Worm (Caenorhabditis elegans) whole organism, early embryonic: Measurements from ENCODE around the gene F13B12.3.

Experiments used
- B0310.2 ChIP-seq: sonication (generic microtip); optimal IDR thresholded peaks from 2 replicates; lab custom pipeline; 2016; ENCODE audit warnings: mild to moderate bottlenecking, missing genetic modification characterization, missing compliant biosample characterization
- F13C5.2 ChIP-seq: sonication (generic microtip); optimal IDR thresholded peaks from 2 replicates; lab custom pipeline; 2017; ENCODE audit warnings: mild to moderate bottlenecking, missing genetic modification characterization, inconsistent platforms, missing compliant biosample characterization
- aly-1 ChIP-seq: sonication (generic microtip); optimal IDR thresholded peaks from 2 replicates; lab custom pipeline; 2016; ENCODE audit warnings: missing genetic modification characterization, missing compliant biosample characterization
- ama-1 ChIP-seq: fragments of 150-350 bp; optimal IDR thresholded peaks from 2 replicates; lab custom pipeline; 2014
- ceh-13 ChIP-seq: fragments of 200-800 bp; sonication (Bioruptor generic); optimal IDR thresholded peaks from 2 replicates; lab custom pipeline; 2018; ENCODE audit warnings: mild to moderate bottlenecking, missing genetic modification characterization, missing compliant biosample characterization
- ceh-36 ChIP-seq: sonication (generic microtip); optimal IDR thresholded peaks from 2 replicates; lab custom pipeline; 2016; ENCODE audit warnings: missing genetic modification characterization, inconsistent platforms, missing compliant biosample characterization
- ets-7 ChIP-seq: sonication (generic microtip); optimal IDR thresholded peaks from 2 replicates; lab custom pipeline; 2016; ENCODE audit warnings: missing genotype, missing genetic modification characterization, missing compliant biosample characterization
- flt-1 ChIP-seq: fragments of 200-800 bp; sonication (Bioruptor generic); IDR thresholded peaks from 2 replicates; pipeline ENCODE4 v1.3.6; 2022; ENCODE audit warnings: missing genetic modification characterization, missing compliant biosample characterization
- hmbx-1 ChIP-seq: sonication (generic microtip); optimal IDR thresholded peaks from 2 replicates; lab custom pipeline; 2016; ENCODE audit warnings: mild to moderate bottlenecking, missing genetic modification characterization, missing compliant biosample characterization
- hmg-4 ChIP-seq: fragments of 200-800 bp; sonication (Bioruptor generic); optimal IDR thresholded peaks from 2 replicates; lab custom pipeline; 2018; ENCODE audit warnings: mild to moderate bottlenecking, missing genetic modification characterization, missing compliant biosample characterization
- hnd-1 ChIP-seq: sonication (generic microtip); optimal IDR thresholded peaks from 2 replicates; lab custom pipeline; 2016; ENCODE audit warnings: missing genetic modification characterization, missing compliant biosample characterization
- pes-1 ChIP-seq: fragments of 200-800 bp; sonication (Bioruptor generic); IDR thresholded peaks from 2 replicates; pipeline ENCODE4 v1.3.6; 2022; ENCODE audit warnings: missing genetic modification reagents, missing genetic modification characterization, missing compliant biosample characterization
- scrt-1 ChIP-seq: fragments of 200-800 bp; sonication (Bioruptor generic); IDR thresholded peaks from 2 replicates; pipeline ENCODE4 v1.3.6; 2022; ENCODE audit warnings: missing genetic modification characterization, missing compliant biosample characterization
- sea-1 ChIP-seq: fragments of 200-800 bp; sonication (Bioruptor generic); conservative IDR thresholded peaks from 2 replicates; pipeline ENCODE4 v1.3.6; 2022; ENCODE audit warnings: missing genetic modification characterization, missing compliant biosample characterization
- tbx-11 ChIP-seq: fragments of 200-800 bp; sonication (Bioruptor generic); IDR thresholded peaks from 2 replicates; pipeline ENCODE4 v1.3.6; 2022; ENCODE audit warnings: missing genetic modification characterization, missing compliant biosample characterization
- tbx-37 ChIP-seq: fragments of 200-800 bp; sonication (Bioruptor generic); conservative IDR thresholded peaks from 2 replicates; pipeline ENCODE4 v1.3.6; 2022; ENCODE audit warnings: missing genetic modification reagents, missing genetic modification characterization, missing compliant biosample characterization
- tra-4 ChIP-seq: sonication (generic microtip); optimal IDR thresholded peaks from 2 replicates; lab custom pipeline; 2017; ENCODE audit warnings: missing genetic modification characterization, missing compliant biosample characterization

Gene F13B12.3

ce11 chrIV:10413828-10414227, 25.1 kb upstream of the F13B12.3 start, which contains the start of gene R10H10.7:
Gene R10H10.7, minus strand, starts transcription at chrIV:10413928.
- TF ChIP-seq ceh-36 (tag; lab: Kevin White, UChicago) = no peak
- no peak for TF ChIP-seq hmg-4 (GFP tag; lab: Kevin White, UChicago)
- TF ChIP-seq sea-1 = no peak
- no peak for TF ChIP-seq pes-1
- TF ChIP-seq tbx-11 (GFP tag; lab: Robert Waterston, UW) = no peak
- no peak for TF ChIP-seq ceh-13 (GFP tag; lab: Kevin White, UChicago)

- TF ChIP-seq sea-1 = no peak
- no peak for TF ChIP-seq hmg-4 (GFP tag; lab: Kevin White, UChicago)
- no peak for TF ChIP-seq B0310.2
- TF ChIP-seq aly-1 (tag; lab: Kevin White, UChicago) = no peak
- TF ChIP-seq ceh-13 (GFP tag; lab: Kevin White, UChicago) = no peak
- TF ChIP-seq ceh-36 (tag; lab: Kevin White, UChicago) = no peak
- no peak for TF ChIP-seq tbx-37 (GFP tag; lab: Robert Waterston, UW)
- no peak for TF ChIP-seq hmbx-1 (tag; lab: Kevin White, UChicago)
- no peak for TF ChIP-seq flt-1 (GFP tag; lab: Robert Waterston, UW)
- TF ChIP-seq tbx-11 (GFP tag; lab: Robert Waterston, UW) = no peak
- no peak for TF ChIP-seq scrt-1 (GFP tag; lab: Robert Waterston, UW)
- TF ChIP-seq pes-1 = no peak
- TF ChIP-seq hnd-1 (tag; lab: Kevin White, UChicago) = no peak
- no peak for TF ChIP-seq F13C5.2 (tag; lab: Kevin White, UChicago)
- TF ChIP-seq ets-7 (tag; lab: Kevin White, UChicago) = no peak
- no peak for TF ChIP-seq ama-1 (lab: Kevin White, UChicago)
- TF ChIP-seq tra-4 (tag; lab: Kevin White, UChicago) = no peak
These were observed 21.1 kb upstream of the F13B12.3 start, which contains the start of gene F13B12.6 for ce11 chrIV:10417781-10418180. Gene F13B12.6, minus strand, starts transcription at chrIV:10417881.

ce11 chrIV:10419896-10420295, 19.0 kb upstream of the F13B12.3 start:
- TF ChIP-seq F13C5.2 (tag; lab: Kevin White, UChicago) (no peak), flt-1 (GFP tag; lab: Robert Waterston, UW) (no peak), tra-4 (tag; lab: Kevin White, UChicago) (no peak), ceh-36 (tag; lab: Kevin White, UChicago) (no peak), B0310.2 (no peak), ceh-13 (GFP tag; lab: Kevin White, UChicago) (no peak), ets-7 (tag; lab: Kevin White, UChicago) (no peak), pes-1 (no peak), hmg-4 (GFP tag; lab: Kevin White, UChicago) (no peak), sea-1 (no peak), tbx-11 (GFP tag; lab: Robert Waterston, UW) (no peak), aly-1 (tag; lab: Kevin White, UChicago) (no peak), hnd-1 (tag; lab: Kevin White, UChicago) (no peak)

- no peak for TF ChIP-seq tbx-11 (GFP tag; lab: Robert Waterston, UW)
- TF ChIP-seq B0310.2 = no peak
- no peak for TF ChIP-seq pes-1
- no peak for TF ChIP-seq scrt-1 (GFP tag; lab: Robert Waterston, UW)
- no peak for TF ChIP-seq aly-1 (tag; lab: Kevin White, UChicago)
- TF ChIP-seq ceh-13 (GFP tag; lab: Kevin White, UChicago) = no peak
- TF ChIP-seq F13C5.2 (tag; lab: Kevin White, UChicago) = no peak
- TF ChIP-seq tra-4 (tag; lab: Kevin White, UChicago) = no peak
- no peak for TF ChIP-seq hnd-1 (tag; lab: Kevin White, UChicago)
- TF ChIP-seq sea-1 = no peak
- no peak for TF ChIP-seq ama-1 (lab: Kevin White, UChicago)
- no peak for TF ChIP-seq tbx-37 (GFP tag; lab: Robert Waterston, UW)
- TF ChIP-seq hmg-4 (GFP tag; lab: Kevin White, UChicago) = no peak
- no peak for TF ChIP-seq hmbx-1 (tag; lab: Kevin White, UChicago)
- TF ChIP-seq ets-7 (tag; lab: Kevin White, UChicago) = no peak
- TF ChIP-seq ceh-36 (tag; lab: Kevin White, UChicago) = no peak
- no peak for TF ChIP-seq flt-1 (GFP tag; lab: Robert Waterston, UW)
These were observed 18.5 kb upstream of the F13B12.3 start for ce11 chrIV:10420440-10420839.

ce11 chrIV:10421256-10421655, 17.7 kb upstream of the F13B12.3 start:
- TF ChIP-seq flt-1 (GFP tag; lab: Robert Waterston, UW) (no peak), hmg-4 (GFP tag; lab: Kevin White, UChicago) (peak; percentile 15), F13C5.2 (tag; lab: Kevin White, UChicago) (no peak), B0310.2 (no peak)

ce11 chrIV:10422230-10422629, 16.7 kb upstream of the F13B12.3 start:
- TF ChIP-seq ama-1 (lab: Kevin White, UChicago) (no peak), aly-1 (tag; lab: Kevin White, UChicago) (no peak), flt-1 (GFP tag; lab: Robert Waterston, UW) (no peak), hnd-1 (tag; lab: Kevin White, UChicago) (no peak), ceh-13 (GFP tag; lab: Kevin White, UChicago) (no peak), hmg-4 (GFP tag; lab: Kevin White, UChicago) (no peak), scrt-1 (GFP tag; lab: Robert Waterston, UW) (no peak), F13C5.2 (tag; lab: Kevin White, UChicago) (no peak), tbx-37 (GFP tag; lab: Robert Waterston, UW) (no peak), hmbx-1 (tag; lab: Kevin White, UChicago) (no peak), ets-7 (tag; lab: Kevin White, UChicago) (no peak), tbx-11 (GFP tag; lab: Robert Waterston, UW) (no peak), B0310.2 (no peak), pes-1 (no peak), ceh-36 (tag; lab: Kevin White, UChicago) (no peak), tra-4 (tag; lab: Kevin White, UChicago) (no peak), sea-1 (no peak)

ce11 chrIV:10424535-10424934, 14.4 kb upstream of the F13B12.3 start, which contains the start of gene F13B12.1:
Gene F13B12.1, minus strand, starts transcription at chrIV:10424635.
- TF ChIP-seq tra-4 (tag; lab: Kevin White, UChicago) = no peak
- TF ChIP-seq tbx-37 (GFP tag; lab: Robert Waterston, UW) = no peak
- TF ChIP-seq sea-1 = no peak
- no peak for TF ChIP-seq hmbx-1 (tag; lab: Kevin White, UChicago)
- TF ChIP-seq scrt-1 (GFP tag; lab: Robert Waterston, UW) = no peak
- no peak for TF ChIP-seq ets-7 (tag; lab: Kevin White, UChicago)
